Fruit fly (Drosophila melanogaster): ENCODE measurements around the gene Rb97D.

- no peak for TF ChIP-seq Mnt (GFP tag; optimal IDR thresholded peaks at IDR 0.05)
- no peak for TF ChIP-seq cnc (optimal IDR thresholded peaks at IDR 0.05)
- TF ChIP-seq CG7101 (tag; optimal IDR thresholded peaks at IDR 0.05), result no peak
- no peak for TF ChIP-seq toe (GFP tag; optimal IDR thresholded peaks at IDR 0.05)
- no peak for TF ChIP-seq bab1 (GFP tag; optimal IDR thresholded peaks at IDR 0.05)
- no peak for TF ChIP-seq Hr96 (GFP tag; optimal IDR thresholded peaks at IDR 0.05)
- no peak for TF ChIP-seq ovo (GFP tag; optimal IDR thresholded peaks at IDR 0.05)
- TF ChIP-seq Clk (GFP tag; optimal IDR thresholded peaks at IDR 0.05), result no peak
- TF ChIP-seq CG11617 (GFP tag; optimal IDR thresholded peaks at IDR 0.05), result no peak
- TF ChIP-seq CG33017 (tag; optimal IDR thresholded peaks at IDR 0.05), result no peak
- no peak for TF ChIP-seq CG7045 (GFP tag; optimal IDR thresholded peaks at IDR 0.05)
- peak; percentile 5 for TF ChIP-seq kay (GFP tag; ENCODE audit: borderline replicate concordance)
Observed at dm6 chr3R:26890499-26890898, 15.0 kb upstream of the Rb97D start.

All from whole organism, adult.